Fruit fly (Drosophila melanogaster) whole organism, pupa: ENCODE measurements around the gene CG42585.

Source experiments
- CG10348 ChIP-seq: fragments of 200-800 bp; sonication (Bioruptor generic); IDR thresholded peaks from 2 replicates; pipeline ENCODE4 v1.3.6; 2022; ENCODE audit warnings: missing biosample characterization, missing genetic modification characterization
- CG12605 ChIP-seq: fragments of 200-800 bp; sonication (Bioruptor generic); IDR thresholded peaks from 2 replicates; pipeline ENCODE4 v1.3.6; 2022; ENCODE audit warnings: missing biosample characterization, missing genetic modification characterization
- CG14655 ChIP-seq: fragments of 200-800 bp; sonication (Bioruptor generic); optimal IDR thresholded peaks from 3 replicates; lab custom pipeline; 2017; ENCODE audit warnings: mild to moderate bottlenecking, missing biosample characterization, missing genetic modification reagents, missing genetic modification characterization
- CG15710 ChIP-seq: fragments of 200-800 bp; sonication (Bioruptor generic); optimal IDR thresholded peaks from 2 replicates; lab custom pipeline; 2018; ENCODE audit warnings: missing biosample characterization, mild to moderate bottlenecking, missing genetic modification characterization, moderate library complexity
- CG17806 ChIP-seq: fragments of 200-800 bp; sonication (Bioruptor generic); optimal IDR thresholded peaks from 2 replicates; lab custom pipeline; 2018; ENCODE audit warnings: missing biosample characterization, mild to moderate bottlenecking, missing genetic modification characterization, moderate library complexity
- CG32121 ChIP-seq: fragments of 200-800 bp; sonication (Bioruptor generic); IDR thresholded peaks from 2 replicates; pipeline ENCODE4 v1.3.6; 2022; ENCODE audit warnings: missing biosample characterization, missing genetic modification characterization
- CG34367 ChIP-seq: fragments of 200-800 bp; sonication (Bioruptor generic); optimal IDR thresholded peaks from 2 replicates; lab custom pipeline; 2018; ENCODE audit warnings: missing biosample characterization, mild to moderate bottlenecking, missing genetic modification characterization
- CG4496 ChIP-seq: fragments of 200-800 bp; sonication (Bioruptor generic); IDR thresholded peaks from 3 replicates; pipeline ENCODE4 v1.3.6; 2022; ENCODE audit warnings: missing biosample characterization, missing genetic modification characterization
- CG8159 ChIP-seq: fragments of 200-800 bp; sonication (Bioruptor generic); optimal IDR thresholded peaks from 3 replicates; lab custom pipeline; 2018; ENCODE audit warnings: missing biosample characterization, mild to moderate bottlenecking, missing genetic modification characterization, moderate library complexity
- CG8301 ChIP-seq: fragments of 200-800 bp; sonication (Bioruptor generic); optimal IDR thresholded peaks from 2 replicates; lab custom pipeline; 2018; ENCODE audit warnings: missing biosample characterization, mild to moderate bottlenecking, missing genetic modification characterization
- CG9948 ChIP-seq: fragments of 200-800 bp; sonication (Bioruptor generic); optimal IDR thresholded peaks from 2 replicates; lab custom pipeline; 2018; ENCODE audit warnings: missing biosample characterization, mild to moderate bottlenecking, missing genetic modification characterization, moderate library complexity
- D1 ChIP-seq: fragments of 200-800 bp; sonication (Bioruptor generic); optimal IDR thresholded peaks from 2 replicates; lab custom pipeline; 2018; ENCODE audit warnings: missing biosample characterization, mild to moderate bottlenecking, missing genetic modification characterization, moderate library complexity
- EcR ChIP-seq: fragments of 200-800 bp; sonication (Bioruptor generic); optimal IDR thresholded peaks from 3 replicates; lab custom pipeline; 2019; ENCODE audit warnings: missing biosample characterization, missing genetic modification characterization, mild to moderate bottlenecking, moderate library complexity, missing genetic modification reagents
- Ets98B ChIP-seq: fragments of 200-800 bp; sonication (Bioruptor generic); IDR thresholded peaks from 2 replicates; pipeline ENCODE4 v1.3.6; 2022; ENCODE audit warnings: missing biosample characterization, missing genetic modification characterization
- Pif1A ChIP-seq: fragments of 200-800 bp; sonication (Bioruptor generic); optimal IDR thresholded peaks from 3 replicates; lab custom pipeline; 2016; ENCODE audit warnings: missing biosample characterization, missing genetic modification characterization
- Pif1B ChIP-seq: fragments of 200-800 bp; sonication (Bioruptor generic); optimal IDR thresholded peaks from 3 replicates; lab custom pipeline; 2016; ENCODE audit warnings: missing biosample characterization, missing genetic modification characterization
- Snoo ChIP-seq: fragments of 200-800 bp; sonication (Bioruptor generic); optimal IDR thresholded peaks from 3 replicates; lab custom pipeline; 2017; ENCODE audit warnings: missing biosample characterization, mild to moderate bottlenecking, missing genetic modification characterization, inconsistent platforms
- fd96Ca ChIP-seq: fragments of 200-800 bp; sonication (Bioruptor generic); IDR thresholded peaks from 3 replicates; pipeline ENCODE4 v1.3.6; 2022; ENCODE audit warnings: missing biosample characterization, missing genetic modification characterization
- gl ChIP-seq: fragments of 200-800 bp; sonication (Bioruptor generic); optimal IDR thresholded peaks from 2 replicates; lab custom pipeline; 2018; ENCODE audit warnings: missing biosample characterization, mild to moderate bottlenecking, missing genetic modification characterization
- rn ChIP-seq: fragments of 200-800 bp; sonication (Bioruptor generic); IDR thresholded peaks from 2 replicates; pipeline ENCODE4 v1.3.6; 2022; ENCODE audit warnings: missing biosample characterization, missing genetic modification characterization

CG42585 gene

dm6 chr2L:14762465-14762864 lies 22.8 kb downstream of the CG42585 start, which contains the start of gene CSN1a:
CSN1a (plus strand) TSS chr2L:14762765.
- TF ChIP-seq EcR (no peak), D1 (tag; lab: Kevin White, UChicago) (no peak), gl (tag; lab: Kevin White, UChicago) (no peak), CG14655 (GFP tag; lab: Kevin White, UChicago) (no peak), CG10348 (GFP tag; lab: Robert Waterston, UW) (no peak), CG17806 (no peak), fd96Ca (no peak), Pif1B (GFP tag; lab: Kevin White, UChicago) (no peak), CG15710 (tag; lab: Kevin White, UChicago) (no peak), CG34367 (tag; lab: Kevin White, UChicago) (no peak), Snoo (tag; lab: Kevin White, UChicago) (no peak), CG8301 (tag; lab: Kevin White, UChicago) (no peak), CG32121 (GFP tag; lab: Robert Waterston, UW) (no peak), CG4496 (GFP tag; lab: Robert Waterston, UW) (no peak)

dm6 chr2L:14765608-14766007 lies 25.9 kb downstream of the CG42585 start, which contains the start of gene CG4701:
CG4701 (plus strand) TSS chr2L:14765908.
- TF ChIP-seq CG10348 (GFP tag; lab: Robert Waterston, UW), result no peak
- TF ChIP-seq CG4496 (GFP tag; lab: Robert Waterston, UW), result no peak
- no peak for TF ChIP-seq gl (tag; lab: Kevin White, UChicago)
- no peak for TF ChIP-seq CG15710 (tag; lab: Kevin White, UChicago)
- no peak for TF ChIP-seq EcR
- TF ChIP-seq CG14655 (GFP tag; lab: Kevin White, UChicago), result no peak
- TF ChIP-seq Pif1B (GFP tag; lab: Kevin White, UChicago), result no peak
- TF ChIP-seq CG8159 (tag; lab: Kevin White, UChicago), result no peak

DNA sequence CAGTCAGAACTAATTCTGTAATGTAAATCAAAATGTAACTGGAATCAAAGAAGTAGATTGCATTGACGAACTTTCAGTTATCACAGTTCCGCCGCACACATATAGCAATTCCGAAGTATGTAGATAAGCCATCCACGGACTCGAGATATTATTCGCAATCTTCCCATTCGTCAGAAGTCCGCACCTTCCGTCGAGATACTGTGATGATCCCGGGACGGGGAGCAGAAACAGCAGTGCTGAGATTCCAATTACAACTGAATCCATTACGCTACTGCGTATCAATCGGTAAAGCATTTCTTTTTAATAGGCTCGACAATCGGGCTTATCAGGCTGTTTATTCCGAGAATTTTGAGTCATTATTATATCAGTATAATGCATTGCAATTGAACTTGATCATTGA lies 35.0 kb downstream of the CG42585 start, which contains the start of gene CG4650:
Gene CG4650 (minus strand): TSS at position 269 of the 400 bp plus-strand sequence.
- TF ChIP-seq rn (GFP tag; lab: Robert Waterston, UW) (no peak), CG14655 (GFP tag; lab: Kevin White, UChicago) (no peak), gl (tag; lab: Kevin White, UChicago) (no peak), CG12605 (GFP tag; lab: Robert Waterston, UW) (no peak), CG4496 (GFP tag; lab: Robert Waterston, UW) (no peak), CG34367 (tag; lab: Kevin White, UChicago) (no peak), CG8159 (tag; lab: Kevin White, UChicago) (no peak), EcR (no peak), fd96Ca (no peak), Ets98B (GFP tag; lab: Robert Waterston, UW) (no peak), Pif1A (GFP tag; lab: Kevin White, UChicago) (no peak), Pif1B (GFP tag; lab: Kevin White, UChicago) (no peak), CG9948 (tag; lab: Kevin White, UChicago) (no peak), D1 (tag; lab: Kevin White, UChicago) (no peak), CG10348 (GFP tag; lab: Robert Waterston, UW) (no peak), CG8301 (tag; lab: Kevin White, UChicago) (no peak), Snoo (tag; lab: Kevin White, UChicago) (no peak), CG17806 (no peak)

- TF ChIP-seq CG9948 (tag; lab: Kevin White, UChicago) (no peak), rn (GFP tag; lab: Robert Waterston, UW) (no peak), Pif1B (GFP tag; lab: Kevin White, UChicago) (no peak), CG14655 (GFP tag; lab: Kevin White, UChicago) (no peak), EcR (no peak), CG17806 (no peak), D1 (tag; lab: Kevin White, UChicago) (no peak), CG8301 (tag; lab: Kevin White, UChicago) (no peak), fd96Ca (no peak), CG10348 (GFP tag; lab: Robert Waterston, UW) (no peak), CG8159 (tag; lab: Kevin White, UChicago) (no peak), CG12605 (GFP tag; lab: Robert Waterston, UW) (no peak)
- TF ChIP-seq, all 21 proteins: peak for 0
Measured at dm6 chr2L:14784498-14784897, 44.8 kb downstream of the CG42585 start, which contains the start of gene CG18636. CG18636 (minus strand) TSS chr2L:14784598.
